Worm (Caenorhabditis elegans): ENCODE measurements around the gene D2023.3.

The D2023.3 gene

ce11 chrV:11782809-11783440 lies 28.9 kb downstream of the D2023.3 start, which contains the start of gene F55A11.11 (continued):
- peak; percentile 33 for TF ChIP-seq ceh-16 (tag; optimal IDR thresholded peaks at IDR 0.05)
- TF ChIP-seq mbf-1 (tag; optimal IDR thresholded peaks at IDR 0.05), result no peak
- peak; percentile 3 to 12 for TF ChIP-seq mdl-1 (tag; optimal IDR thresholded peaks at IDR 0.05)
- TF ChIP-seq fos-1 (tag; optimal IDR thresholded peaks at IDR 0.05), result peak; percentile 74
- TF ChIP-seq ama-1 (optimal IDR thresholded peaks at IDR 0.05), result no peak
- peak; percentile 48 for TF ChIP-seq nhr-25 (tag; optimal IDR thresholded peaks at IDR 0.05)
- TF ChIP-seq F13H6.1 (tag; optimal IDR thresholded peaks at IDR 0.05), result peak; percentile 80
- peak; percentile 69 to 72 for TF ChIP-seq lsy-2 (tag; optimal IDR thresholded peaks at IDR 0.05)
- peak; percentile 87 for TF ChIP-seq sma-3 (GFP tag; optimal IDR thresholded peaks at IDR 0.05)
- no peak for TF ChIP-seq nhr-12 (tag; optimal IDR thresholded peaks at IDR 0.05)
- TF ChIP-seq gmeb-1 (tag; optimal IDR thresholded peaks at IDR 0.05), result peak; percentile 74
- no peak for TF ChIP-seq aly-2 (tag; optimal IDR thresholded peaks at IDR 0.05)
- peak; percentile 70 for TF ChIP-seq Y55F3AM.14 (GFP tag; optimal IDR thresholded peaks at IDR 0.05)
- TF ChIP-seq ztf-4 (tag; optimal IDR thresholded peaks at IDR 0.05), result no peak
- no peak for TF ChIP-seq peb-1 (tag; optimal IDR thresholded peaks at IDR 0.05)
- no peak for TF ChIP-seq unc-55 (GFP tag; optimal IDR thresholded peaks at IDR 0.05)
- TF ChIP-seq R02D3.7 (tag; optimal IDR thresholded peaks at IDR 0.05), result no peak
- TF ChIP-seq nhr-77 (tag; optimal IDR thresholded peaks at IDR 0.05), result no peak
- TF ChIP-seq unc-62 (GFP tag; optimal IDR thresholded peaks at IDR 0.05), result no peak
- TF ChIP-seq snpc-4 (tag; optimal IDR thresholded peaks at IDR 0.05), result peak; percentile 16
- no peak for TF ChIP-seq mab-5 (tag; optimal IDR thresholded peaks at IDR 0.05)
- TF ChIP-seq nhr-129 (tag; optimal IDR thresholded peaks at IDR 0.05), result peak; percentile 94
- peak; percentile 67 for TF ChIP-seq blmp-1 (tag; optimal IDR thresholded peaks at IDR 0.05; ENCODE audit: insufficient read depth)
- TF ChIP-seq nhr-23 (tag; optimal IDR thresholded peaks at IDR 0.05), result no peak
- TF ChIP-seq egl-27 (tag; optimal IDR thresholded peaks at IDR 0.05), result peak; percentile 20
- TF ChIP-seq nhr-11 (tag; optimal IDR thresholded peaks at IDR 0.05), result no peak
- no peak for TF ChIP-seq elt-3 (tag; optimal IDR thresholded peaks at IDR 0.05)
- no peak for TF ChIP-seq unc-39 (tag; optimal IDR thresholded peaks at IDR 0.05)
- TF ChIP-seq lin-11 (tag; optimal IDR thresholded peaks at IDR 0.05), result peak; percentile 88
- no peak for TF ChIP-seq skn-1 (tag; optimal IDR thresholded peaks at IDR 0.05)

ce11 chrV:11779810-11780209 lies 32.0 kb downstream of the D2023.3 start:
- TF ChIP-seq nhr-10 (tag; optimal IDR thresholded peaks at IDR 0.05) (no peak), unc-62 (GFP tag; optimal IDR thresholded peaks at IDR 0.05) (peak; percentile 45), sma-9 (GFP tag; optimal IDR thresholded peaks at IDR 0.05) (peak; percentile 40), sma-9 (tag; optimal IDR thresholded peaks at IDR 0.05) (no peak), C34F6.9 (tag; optimal IDR thresholded peaks at IDR 0.05) (peak; percentile 46), nhr-25 (tag; optimal IDR thresholded peaks at IDR 0.05) (peak; percentile 21), crh-2 (tag; optimal IDR thresholded peaks at IDR 0.05) (peak; percentile 20), F13H6.1 (tag; optimal IDR thresholded peaks at IDR 0.05) (no peak), lin-11 (tag; optimal IDR thresholded peaks at IDR 0.05) (no peak)

- TF ChIP-seq nhr-25 (tag; optimal IDR thresholded peaks at IDR 0.05), result peak; percentile 13
- no peak for TF ChIP-seq fos-1 (tag; optimal IDR thresholded peaks at IDR 0.05)
- TF ChIP-seq zag-1 (tag; optimal IDR thresholded peaks at IDR 0.05), result no peak
- TF ChIP-seq peb-1 (tag; optimal IDR thresholded peaks at IDR 0.05), result no peak
- TF ChIP-seq ztf-4 (tag; optimal IDR thresholded peaks at IDR 0.05), result no peak
- TF ChIP-seq egl-27 (tag; optimal IDR thresholded peaks at IDR 0.05), result no peak
- TF ChIP-seq lin-13 (GFP tag; optimal IDR thresholded peaks at IDR 0.05), result no peak
- TF ChIP-seq alr-1 (tag; optimal IDR thresholded peaks at IDR 0.05), result no peak
- no peak for TF ChIP-seq mbf-1 (tag; optimal IDR thresholded peaks at IDR 0.05)
- no peak for TF ChIP-seq unc-62 (GFP tag; optimal IDR thresholded peaks at IDR 0.05)
- TF ChIP-seq elt-1 (tag; optimal IDR thresholded peaks at IDR 0.05), result peak; percentile 57
- TF ChIP-seq ceh-16 (tag; optimal IDR thresholded peaks at IDR 0.05), result peak; percentile 68
- no peak for TF ChIP-seq ztf-1 (GFP tag; conservative IDR thresholded peaks at IDR 0.05)
- TF ChIP-seq sma-9 (GFP tag; optimal IDR thresholded peaks at IDR 0.05), result peak; percentile 21
- TF ChIP-seq sma-9 (tag; optimal IDR thresholded peaks at IDR 0.05), result no peak
These were observed 32.5 kb downstream of the D2023.3 start for ce11 chrV:11779310-11779709.

All from whole organism, L2 larva.